Worm (Caenorhabditis elegans): ENCODE measurements around the gene F25G6.1.

DNA sequence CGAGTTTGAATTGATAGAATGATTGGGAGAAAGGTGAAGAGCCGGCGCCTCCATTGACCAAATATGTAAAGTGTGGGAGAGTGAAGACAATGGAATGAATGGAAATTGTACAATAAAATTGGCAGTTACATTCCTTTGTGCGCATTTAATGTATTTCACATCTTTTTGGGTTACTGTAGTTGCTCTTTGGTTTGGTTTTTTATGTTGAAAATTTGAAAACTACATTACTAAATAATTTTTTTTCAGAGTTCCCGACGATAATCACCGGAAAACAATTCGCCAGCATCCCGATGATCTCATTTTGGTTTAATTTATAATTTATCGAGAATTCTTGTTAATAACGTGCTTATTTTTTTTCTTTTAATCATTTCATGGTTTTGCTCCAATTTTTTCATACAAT is 6.1 kb downstream of the F25G6.1 start, which contains the start of gene C10B5.1:
- TF ChIP-seq ref-1 (GFP tag; conservative IDR thresholded peaks at IDR 0.05): no peak
- no peak for TF ChIP-seq flt-1 (GFP tag; IDR thresholded peaks at IDR 0.05)
- TF ChIP-seq ztf-23 (GFP tag; IDR thresholded peaks at IDR 0.05): no peak
- TF ChIP-seq med-1 (GFP tag; optimal IDR thresholded peaks at IDR 0.05; ENCODE audit: insufficient read depth): no peak
- TF ChIP-seq tab-1 (GFP tag; IDR thresholded peaks at IDR 0.05): no peak
- TF ChIP-seq klf-2 (GFP tag; conservative IDR thresholded peaks at IDR 0.05): no peak
- no peak for TF ChIP-seq T22C8.4 (GFP tag; IDR thresholded peaks at IDR 0.05)
- TF ChIP-seq cog-1 (tag; optimal IDR thresholded peaks at IDR 0.05): no peak
